Fruit fly (Drosophila melanogaster) whole organism, prepupa: Measurements from ENCODE around the gene CG17272.

Source experiments
- Blimp-1 ChIP-seq: fragments of 200-800 bp; sonication (Bioruptor generic); optimal IDR thresholded peaks from 3 replicates; lab custom pipeline; 2017; ENCODE audit warnings: missing biosample characterization, missing genetic modification characterization, mild to moderate bottlenecking, moderate library complexity, missing genetic modification reagents
- CG10631 ChIP-seq: fragments of 200-800 bp; sonication (Bioruptor generic); optimal IDR thresholded peaks from 2 replicates; lab custom pipeline; 2016; ENCODE audit warnings: missing biosample characterization, missing genetic modification characterization
- CG11294 ChIP-seq: fragments of 200-800 bp; sonication (Bioruptor generic); IDR thresholded peaks from 2 replicates; pipeline ENCODE4 v1.3.6; 2022; ENCODE audit warnings: missing biosample characterization, missing genetic modification characterization
- CG11762 ChIP-seq: fragments of 200-800 bp; sonication (Bioruptor generic); optimal IDR thresholded peaks from 3 replicates; lab custom pipeline; 2016; ENCODE audit warnings: missing biosample characterization, missing genetic modification characterization; ENCODE audit not compliant: insufficient read depth
- CG11902 ChIP-seq: fragments of 200-800 bp; sonication (Bioruptor generic); optimal IDR thresholded peaks from 3 replicates; lab custom pipeline; 2016; ENCODE audit warnings: missing biosample characterization, missing genetic modification characterization
- CG15336 ChIP-seq: fragments of 200-800 bp; sonication (Bioruptor generic); IDR thresholded peaks from 2 replicates; pipeline ENCODE4 v1.3.6; 2022; ENCODE audit warnings: missing biosample characterization, missing genetic modification characterization
- CG1621 ChIP-seq: fragments of 200-800 bp; sonication (Bioruptor generic); optimal IDR thresholded peaks from 3 replicates; lab custom pipeline; 2018; ENCODE audit warnings: missing biosample characterization, mild to moderate bottlenecking, missing genetic modification characterization
- CG16779 ChIP-seq: fragments of 200-800 bp; sonication (Bioruptor generic); optimal IDR thresholded peaks from 3 replicates; lab custom pipeline; 2017; ENCODE audit warnings: missing biosample characterization, mild to moderate bottlenecking, missing genetic modification characterization
- CG3032 ChIP-seq: fragments of 200-800 bp; optimal IDR thresholded peaks from 2 replicates; lab custom pipeline; 2019; ENCODE audit warnings: missing biosample characterization, mild to moderate bottlenecking, missing genetic modification characterization, moderate library complexity
- CG31627 ChIP-seq: fragments of 200-800 bp; sonication (Bioruptor generic); optimal IDR thresholded peaks from 3 replicates; lab custom pipeline; 2016; ENCODE audit warnings: missing biosample characterization, missing genetic modification characterization
- CG4318 ChIP-seq: fragments of 200-800 bp; sonication (Bioruptor generic); optimal IDR thresholded peaks from 3 replicates; lab custom pipeline; 2017; ENCODE audit warnings: missing biosample characterization, mild to moderate bottlenecking, missing genetic modification characterization
- CG6163 ChIP-seq: fragments of 200-800 bp; sonication (Bioruptor generic); IDR thresholded peaks from 3 replicates; pipeline ENCODE4 v1.3.6; 2022; ENCODE audit warnings: missing biosample characterization, missing genetic modification characterization
- CG6276 ChIP-seq: fragments of 200-800 bp; sonication (Bioruptor generic); optimal IDR thresholded peaks from 2 replicates; lab custom pipeline; 2017; ENCODE audit warnings: missing biosample characterization, mild to moderate bottlenecking, missing genetic modification characterization
- CG6854 ChIP-seq: fragments of 200-800 bp; sonication (Bioruptor generic); optimal IDR thresholded peaks from 2 replicates; lab custom pipeline; 2017; ENCODE audit warnings: missing biosample characterization, mild to moderate bottlenecking, missing genetic modification characterization
- CG8119 ChIP-seq: fragments of 200-800 bp; sonication (Bioruptor generic); IDR thresholded peaks from 3 replicates; pipeline ENCODE4 v1.3.6; 2022; ENCODE audit warnings: missing biosample characterization, missing genetic modification characterization
- CG8632 ChIP-seq: fragments of 200-800 bp; sonication (Bioruptor generic); optimal IDR thresholded peaks from 3 replicates; lab custom pipeline; 2016; ENCODE audit warnings: missing biosample characterization, missing genetic modification characterization
- CG9139 ChIP-seq: fragments of 200-800 bp; sonication (Bioruptor generic); optimal IDR thresholded peaks from 3 replicates; lab custom pipeline; 2017; ENCODE audit warnings: missing biosample characterization, mild to moderate bottlenecking, missing genetic modification characterization
- Eip75B ChIP-seq: fragments of 200-800 bp; sonication (Bioruptor generic); optimal IDR thresholded peaks from 3 replicates; lab custom pipeline; 2016; ENCODE audit warnings: missing biosample characterization, missing genetic modification characterization
- Eip78C ChIP-seq: fragments of 200-800 bp; sonication (Bioruptor generic); peaks from one replicate; lab custom pipeline; 2016; ENCODE audit warnings: missing biosample characterization, missing genetic modification characterization
- Eip93F ChIP-seq: fragments of 200-800 bp; sonication (Bioruptor generic); optimal IDR thresholded peaks from 2 replicates; lab custom pipeline; 2016; ENCODE audit warnings: missing biosample characterization, mild to moderate bottlenecking, missing genetic modification characterization
- Ets21C ChIP-seq: fragments of 200-800 bp; sonication (Bioruptor generic); optimal IDR thresholded peaks from 3 replicates; lab custom pipeline; 2016; ENCODE audit warnings: missing biosample characterization, missing genetic modification characterization
- Ets96B ChIP-seq: fragments of 200-800 bp; optimal IDR thresholded peaks from 2 replicates; lab custom pipeline; 2019; ENCODE audit warnings: missing biosample characterization, mild to moderate bottlenecking, missing genetic modification characterization, moderate library complexity
- Gug ChIP-seq: fragments of 200-800 bp; sonication (Bioruptor generic); IDR thresholded peaks from 2 replicates; pipeline ENCODE4 v1.3.6; 2022; ENCODE audit warnings: missing biosample characterization, missing genetic modification characterization
- Hr38 ChIP-seq: sonication (Bioruptor generic); optimal IDR thresholded peaks from 2 replicates; lab custom pipeline; 2016; ENCODE audit warnings: missing biosample characterization, missing genetic modification characterization
- Hr39 ChIP-seq: fragments of 200-800 bp; sonication (Bioruptor generic); optimal IDR thresholded peaks from 2 replicates; lab custom pipeline; 2016; ENCODE audit warnings: missing biosample characterization, missing genetic modification characterization
- Met ChIP-seq: fragments of 200-800 bp; sonication (Bioruptor generic); optimal IDR thresholded peaks from 3 replicates; lab custom pipeline; 2016; ENCODE audit warnings: missing biosample characterization, missing genetic modification characterization
- Sox102F ChIP-seq: fragments of 200-800 bp; sonication (Bioruptor generic); optimal IDR thresholded peaks from 2 replicates; lab custom pipeline; 2016; ENCODE audit warnings: missing biosample characterization, mild to moderate bottlenecking, missing genetic modification characterization
- Sox14 ChIP-seq: fragments of 200-800 bp; sonication (Bioruptor generic); optimal IDR thresholded peaks from 3 replicates; lab custom pipeline; 2016; ENCODE audit warnings: missing biosample characterization, missing genetic modification characterization
- Sox15 ChIP-seq: fragments of 200-800 bp; sonication (Bioruptor generic); optimal IDR thresholded peaks from 3 replicates; lab custom pipeline; 2016; ENCODE audit warnings: missing biosample characterization, missing genetic modification characterization
- acj6 ChIP-seq: fragments of 200-800 bp; sonication (Bioruptor generic); optimal IDR thresholded peaks from 3 replicates; lab custom pipeline; 2016; ENCODE audit warnings: missing biosample characterization, missing genetic modification characterization
- dac ChIP-seq: fragments of 200-800 bp; sonication (Bioruptor generic); optimal IDR thresholded peaks from 2 replicates; lab custom pipeline; 2017; ENCODE audit warnings: missing biosample characterization, mild to moderate bottlenecking, missing genetic modification characterization
- dsx ChIP-seq: fragments of 200-800 bp; optimal IDR thresholded peaks from 3 replicates; lab custom pipeline; 2019; ENCODE audit warnings: missing biosample characterization, mild to moderate bottlenecking, missing genetic modification characterization, moderate library complexity; ENCODE audit not compliant: poor library complexity, severe bottlenecking
- eg ChIP-seq: fragments of 200-800 bp; sonication (Bioruptor generic); IDR thresholded peaks from 3 replicates; pipeline ENCODE4 v1.3.6; 2022; ENCODE audit warnings: missing biosample characterization, missing genetic modification characterization
- esn ChIP-seq: fragments of 200-800 bp; sonication (Bioruptor generic); optimal IDR thresholded peaks from 2 replicates; lab custom pipeline; 2016; ENCODE audit warnings: missing biosample characterization, mild to moderate bottlenecking, missing genetic modification characterization, moderate library complexity
- fd59A ChIP-seq: fragments of 200-800 bp; sonication (Bioruptor generic); optimal IDR thresholded peaks from 2 replicates; lab custom pipeline; 2017; ENCODE audit warnings: missing biosample characterization, mild to moderate bottlenecking, missing genetic modification characterization, missing genetic modification reagents
- fd85E ChIP-seq: fragments of 200-800 bp; sonication (Bioruptor generic); optimal IDR thresholded peaks from 3 replicates; lab custom pipeline; 2016; ENCODE audit warnings: missing biosample characterization, missing genetic modification characterization
- fkh ChIP-seq: fragments of 200-800 bp; sonication (Bioruptor generic); optimal IDR thresholded peaks from 3 replicates; lab custom pipeline; 2017; ENCODE audit warnings: missing biosample characterization, mild to moderate bottlenecking, missing genetic modification characterization, moderate library complexity
- lz ChIP-seq: fragments of 200-800 bp; sonication (Bioruptor generic); optimal IDR thresholded peaks from 3 replicates; lab custom pipeline; 2016; ENCODE audit warnings: missing biosample characterization, missing genetic modification characterization
- net ChIP-seq: fragments of 200-800 bp; sonication (Bioruptor generic); optimal IDR thresholded peaks from 3 replicates; lab custom pipeline; 2016; ENCODE audit warnings: missing biosample characterization, missing genetic modification characterization
- pdm3 ChIP-seq: fragments of 200-800 bp; sonication (Bioruptor generic); optimal IDR thresholded peaks from 3 replicates; lab custom pipeline; 2016; ENCODE audit warnings: missing biosample characterization, missing genetic modification characterization
- salr ChIP-seq, 2 experiments: fragments of 200-800 bp; sonication (Bioruptor generic); optimal IDR thresholded peaks; 3 replicates each; lab custom pipeline; 2016 to 2018; ENCODE audit warnings: missing biosample characterization in 2 of 2, missing genetic modification characterization in 2 of 2, mild to moderate bottlenecking in 1 of 2
- spab ChIP-seq: fragments of 200-800 bp; sonication (Bioruptor generic); optimal IDR thresholded peaks from 2 replicates; lab custom pipeline; 2017; ENCODE audit warnings: missing biosample characterization, mild to moderate bottlenecking, missing genetic modification characterization, missing genetic modification reagents
- ss ChIP-seq, 2 experiments: fragments of 200-800 bp; sonication (Bioruptor generic); optimal IDR thresholded peaks; 2 replicates in 1 of 2; 3 replicates in 1 of 2; lab custom pipeline; 2017 to 2018; ENCODE audit warnings: mild to moderate bottlenecking in 2 of 2, missing biosample characterization in 2 of 2, missing genetic modification characterization in 2 of 2, moderate library complexity in 1 of 2
- svp ChIP-seq: fragments of 200-800 bp; sonication (Bioruptor generic); peaks from one replicate; lab custom pipeline; 2016; ENCODE audit warnings: missing biosample characterization, missing genetic modification characterization
- topi ChIP-seq: fragments of 200-800 bp; sonication (Bioruptor generic); optimal IDR thresholded peaks from 3 replicates; lab custom pipeline; 2016; ENCODE audit warnings: missing biosample characterization, missing genetic modification characterization
- vri ChIP-seq: fragments of 200-800 bp; sonication (Bioruptor generic); optimal IDR thresholded peaks from 3 replicates; lab custom pipeline; 2016; ENCODE audit warnings: missing biosample characterization, mild to moderate bottlenecking, missing genetic modification characterization

The CG17272 gene

DNA sequence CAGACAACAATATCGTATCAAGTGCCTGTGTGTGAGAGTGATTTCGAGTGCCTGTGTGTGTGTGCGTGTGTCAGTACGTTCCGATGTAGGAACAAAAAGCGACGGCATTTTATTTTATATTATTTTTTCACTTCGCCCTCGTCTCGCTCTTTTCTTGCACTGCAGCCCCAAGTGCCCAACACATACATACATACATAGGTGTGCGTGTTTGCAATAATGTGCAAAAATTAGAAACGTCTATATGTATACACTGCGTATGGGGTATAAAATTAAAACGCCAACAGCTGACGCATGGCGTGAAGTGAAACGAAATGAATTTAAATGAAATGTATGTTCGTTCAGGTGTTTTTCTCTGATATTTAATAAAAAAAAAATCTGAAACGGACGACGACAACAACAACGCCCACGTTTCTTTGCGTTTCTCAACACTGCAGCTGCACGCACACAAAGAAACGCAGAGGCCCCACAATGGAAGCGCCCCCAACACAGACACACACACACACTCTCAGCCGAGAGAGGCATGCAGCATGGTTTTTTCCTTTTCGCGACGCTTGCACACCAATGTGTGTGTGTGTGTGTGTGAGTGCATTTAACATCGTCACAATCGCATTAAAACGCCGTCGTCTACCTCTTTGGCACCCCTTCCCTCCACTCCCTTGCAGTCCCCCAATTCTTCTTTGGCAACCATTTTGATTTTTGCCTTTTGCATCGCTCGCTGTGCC, 40.2 kb downstream of the CG17272 start (continued):
- TF ChIP-seq CG4318 (GFP tag; lab: Kevin White, UChicago) (peak; percentile 44), CG10631 (GFP tag; lab: Kevin White, UChicago) (peak; percentile 64), Ets21C (GFP tag; lab: Kevin White, UChicago) (peak; percentile 48), fd59A (GFP tag; lab: Kevin White, UChicago) (peak; percentile 29), CG1621 (tag; lab: Kevin White, UChicago) (no peak), CG16779 (tag; lab: Kevin White, UChicago) (peak; percentile 38), Eip93F (GFP tag; lab: Kevin White, UChicago) (no peak), CG8632 (GFP tag; lab: Kevin White, UChicago) (peak; percentile 38), Hr39 (peak; percentile 24), Eip75B (GFP tag; lab: Kevin White, UChicago) (peak; percentile 71), esn (GFP tag; lab: Kevin White, UChicago) (peak; percentile 71), Eip78C (peak; percentile 85), CG11902 (GFP tag; lab: Kevin White, UChicago) (no peak), fd85E (GFP tag; lab: Kevin White, UChicago) (no peak), CG6163 (GFP tag; lab: Robert Waterston, UW) (peak; percentile 74), pdm3 (GFP tag; lab: Kevin White, UChicago) (peak; percentile 59), spab (GFP tag; lab: Kevin White, UChicago) (peak; percentile 38), Met (GFP tag; lab: Kevin White, UChicago) (peak; percentile 54), salr (GFP tag; optimal IDR thresholded peaks at IDR 0.05; lab: Kevin White, UChicago) (peak in 1 of 2 experiments; percentile 42), CG31627 (GFP tag; lab: Kevin White, UChicago) (peak; percentile 32), Sox15 (GFP tag; lab: Kevin White, UChicago) (no peak), net (GFP tag; lab: Kevin White, UChicago) (peak; percentile 55), CG9139 (peak; percentile 29), dac (GFP tag; lab: Kevin White, UChicago) (peak; percentile 1), fkh (GFP tag; lab: Kevin White, UChicago) (no peak), svp (peak; percentile 77), Sox14 (GFP tag; lab: Kevin White, UChicago) (peak; percentile 85), CG11294 (GFP tag; lab: Robert Waterston, UW) (peak; percentile 6; the same call in 1 of the 2 replicates), CG6276 (peak; percentile 52), lz (GFP tag; lab: Kevin White, UChicago) (peak; percentile 58)
- TF ChIP-seq, all 60 proteins: peak for 49

- TF ChIP-seq Eip75B (GFP tag; lab: Kevin White, UChicago) (peak; percentile 37), CG8119 (GFP tag; lab: Robert Waterston, UW) (peak; percentile 65), svp (peak; percentile 86), CG11294 (GFP tag; lab: Robert Waterston, UW) (peak; percentile 45; the same call in 1 of the 2 replicates), Ets96B (peak; percentile 21), CG1621 (tag; lab: Kevin White, UChicago) (no peak), CG16779 (tag; lab: Kevin White, UChicago) (peak; percentile 59), fd85E (GFP tag; lab: Kevin White, UChicago) (peak; percentile 93), Blimp-1 (GFP tag; lab: Kevin White, UChicago) (no peak), lz (GFP tag; lab: Kevin White, UChicago) (no peak), Sox102F (GFP tag; lab: Kevin White, UChicago) (peak; percentile 43), CG8632 (GFP tag; lab: Kevin White, UChicago) (no peak), eg (peak; percentile 75; the same call in 2 of the 3 replicates), Gug (GFP tag; lab: Robert Waterston, UW) (peak; percentile 45; the same call in 1 of the 2 replicates), vri (GFP tag; lab: Kevin White, UChicago) (peak; percentile 53), acj6 (GFP tag; lab: Kevin White, UChicago) (no peak), CG6163 (GFP tag; lab: Robert Waterston, UW) (peak; percentile 87), Hr39 (no peak), CG6854 (GFP tag; lab: Kevin White, UChicago) (peak; percentile 83), CG9139 (peak; percentile 29), CG3032 (no peak), dsx (peak; percentile 57), Hr38 (GFP tag; lab: Kevin White, UChicago) (no peak), CG11762 (GFP tag; lab: Kevin White, UChicago) (no peak), Eip78C (peak; percentile 44), CG15336 (peak; percentile 82), ss (GFP tag; optimal IDR thresholded peaks at IDR 0.05; lab: Kevin White, UChicago) (peak; percentile 33 to 78), topi (GFP tag; lab: Kevin White, UChicago) (peak; percentile 11), Eip93F (GFP tag; lab: Kevin White, UChicago) (peak; percentile 84)
Observed at dm6 chr3R:20782655-20783105, 41.4 kb downstream of the CG17272 start.
